Worm (Caenorhabditis elegans) whole organism, L4 larva: ENCODE measurements around the gene snpc-1.2.

Source experiments
- F26F4.8 ChIP-seq: fragments of 200-800 bp; sonication (Bioruptor generic); conservative IDR thresholded peaks from 2 replicates; pipeline ENCODE4 v1.3.6; 2022; ENCODE audit warnings: missing genetic modification characterization, missing compliant biosample characterization
- R02D3.7 ChIP-seq: fragments of 150-350 bp; sonication (generic microtip); optimal IDR thresholded peaks from 3 replicates; lab custom pipeline; 2014; ENCODE audit warnings: missing biosample characterization, missing genetic modification characterization
- ZK546.5 ChIP-seq, 2 experiments: sonication (generic microtip); optimal IDR thresholded peaks; 2 replicates each; lab custom pipeline; 2017; ENCODE audit warnings: missing biosample characterization in 2 of 2, missing genetic modification characterization in 2 of 2
- aly-2 ChIP-seq: sonication (generic microtip); optimal IDR thresholded peaks from 2 replicates; lab custom pipeline; 2018; ENCODE audit warnings: missing biosample characterization, missing genetic modification characterization
- ces-1 ChIP-seq: fragments of 150-350 bp; sonication (generic microtip); optimal IDR thresholded peaks from 4 replicates; lab custom pipeline; 2014; ENCODE audit warnings: missing biosample characterization, missing genetic modification reagents, missing genetic modification characterization
- daf-19 ChIP-seq: fragments of 200-800 bp; sonication (Bioruptor generic); conservative IDR thresholded peaks from 2 replicates; pipeline ENCODE4 v1.3.6; 2022; ENCODE audit warnings: missing genetic modification characterization, missing compliant biosample characterization
- dmd-6 ChIP-seq: fragments of 200-800 bp; sonication (Bioruptor generic); IDR thresholded peaks from 2 replicates; pipeline ENCODE4 v1.3.6; 2022; ENCODE audit warnings: missing genetic modification reagents, missing genetic modification characterization, missing compliant biosample characterization
- duxl-1 ChIP-seq: sonication (generic microtip); optimal IDR thresholded peaks from 2 replicates; lab custom pipeline; 2016; ENCODE audit warnings: mild to moderate bottlenecking, missing genetic modification characterization, moderate library complexity, missing compliant biosample characterization; ENCODE audit not compliant: poor library complexity
- fkh-10 ChIP-seq: fragments of 150-350 bp; optimal IDR thresholded peaks from 2 replicates; lab custom pipeline; 2014; ENCODE audit warnings: missing biosample characterization, missing genetic modification reagents, missing genetic modification characterization
- nhr-11 ChIP-seq: fragments of 150-350 bp; optimal IDR thresholded peaks from 2 replicates; lab custom pipeline; 2014; ENCODE audit warnings: missing biosample characterization, missing genetic modification characterization
- snpc-4 ChIP-seq: fragments of 150-350 bp; optimal IDR thresholded peaks from 2 replicates; lab custom pipeline; 2014; ENCODE audit warnings: missing biosample characterization, missing genetic modification characterization
- unc-39 ChIP-seq: sonication (generic microtip); optimal IDR thresholded peaks from 2 replicates; lab custom pipeline; 2017; ENCODE audit warnings: missing biosample characterization, missing genetic modification characterization

- TF ChIP-seq aly-2 (no peak), nhr-11 (tag; lab: Kevin White, UChicago) (no peak), fkh-10 (GFP tag; lab: Kevin White, UChicago) (no peak), duxl-1 (tag; lab: Kevin White, UChicago) (no peak), ZK546.5 (tag; optimal IDR thresholded peaks at IDR 0.05; lab: Kevin White, UChicago) (no peak), dmd-6 (GFP tag; lab: Robert Waterston, UW) (no peak), ces-1 (GFP tag; lab: Kevin White, UChicago) (peak; percentile 59), unc-39 (tag; lab: Kevin White, UChicago) (no peak), R02D3.7 (no peak), daf-19 (GFP tag; lab: Robert Waterston, UW) (no peak), snpc-4 (tag; lab: Kevin White, UChicago) (no peak), F26F4.8 (no peak)
These were observed 38.1 kb downstream of the snpc-1.2 start for ce11 chrIII:13131220-13131619.
